Fruit fly (Drosophila melanogaster): ENCODE results near the gene CG1965.
A peak's percentile ranks its signal among the peaks of the same experiment; 100 is the strongest.

Gene CG1965

DNA sequence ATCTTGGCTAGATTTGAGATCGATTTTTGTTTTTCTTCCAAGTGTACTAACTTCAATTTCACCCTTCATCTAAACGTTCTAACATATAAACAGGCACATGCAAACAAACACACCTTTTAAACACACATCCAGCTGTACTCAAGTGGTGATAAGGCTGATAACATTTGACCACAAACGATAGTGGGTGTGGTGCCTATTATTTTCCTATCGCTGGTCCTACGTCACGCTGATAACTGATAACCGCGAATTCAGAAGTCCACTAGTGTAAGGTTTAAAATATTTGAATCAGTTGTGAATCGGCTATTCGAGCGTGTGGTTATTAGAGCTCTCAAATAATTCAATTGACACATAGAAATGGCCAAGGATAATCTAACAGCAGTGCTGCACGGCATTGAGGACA lies 15.0 kb upstream of the CG1965 start, which contains the start of gene Sodh1:
Gene Sodh1, plus strand, starts transcription at position 94 of the 400 bp plus-strand sequence.
- TF ChIP-seq Pif1A (GFP tag; optimal IDR thresholded peaks at IDR 0.05): no peak
- TF ChIP-seq CG32121 (GFP tag; IDR thresholded peaks at IDR 0.05): no peak
- no peak for TF ChIP-seq rn (GFP tag; IDR thresholded peaks at IDR 0.05)
- no peak for TF ChIP-seq CG8159 (tag; optimal IDR thresholded peaks at IDR 0.05)
- no peak for TF ChIP-seq D1 (tag; optimal IDR thresholded peaks at IDR 0.05)
- no peak for TF ChIP-seq fd96Ca (GFP tag; IDR thresholded peaks at IDR 0.05)
- no peak for TF ChIP-seq CG8301 (tag; optimal IDR thresholded peaks at IDR 0.05)
- TF ChIP-seq CG17806 (tag; optimal IDR thresholded peaks at IDR 0.05): no peak
- no peak for TF ChIP-seq CG4496 (GFP tag; IDR thresholded peaks at IDR 0.05)
- TF ChIP-seq CG12605 (GFP tag; IDR thresholded peaks at IDR 0.05): no peak
- TF ChIP-seq CG9948 (tag; optimal IDR thresholded peaks at IDR 0.05): no peak
- TF ChIP-seq CG10348 (GFP tag; IDR thresholded peaks at IDR 0.05): no peak

DNA sequence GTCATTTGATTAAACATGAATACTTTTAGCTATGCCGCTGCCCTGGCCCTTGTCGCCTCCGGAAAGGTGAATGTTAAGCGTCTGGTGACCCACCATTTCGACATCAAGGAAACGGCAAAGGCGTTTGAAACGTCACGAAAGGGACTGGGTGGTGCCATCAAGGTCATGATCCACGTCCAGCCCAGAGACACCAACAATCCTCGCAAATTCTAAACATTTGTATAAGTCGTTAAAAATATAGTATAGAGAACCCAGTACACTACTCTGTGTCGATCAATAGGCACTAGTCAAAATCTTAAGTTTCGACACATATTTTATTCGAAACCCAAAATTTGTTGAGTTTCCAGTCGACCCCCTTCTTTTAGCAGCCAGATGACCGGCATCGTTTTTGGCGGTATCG lies 12.9 kb upstream of the CG1965 start, which contains the start of gene CG1979:
Gene CG1979, plus strand, starts transcription at position 301 of the 400 bp plus-strand sequence.
- no peak for TF ChIP-seq CG15710 (tag; optimal IDR thresholded peaks at IDR 0.05)
- TF ChIP-seq CG14655 (GFP tag; optimal IDR thresholded peaks at IDR 0.05): no peak
- TF ChIP-seq CG8159 (tag; optimal IDR thresholded peaks at IDR 0.05): no peak
- no peak for TF ChIP-seq CG9948 (tag; optimal IDR thresholded peaks at IDR 0.05)
- no peak for TF ChIP-seq D1 (tag; optimal IDR thresholded peaks at IDR 0.05)
- no peak for TF ChIP-seq CG32121 (GFP tag; IDR thresholded peaks at IDR 0.05)
- TF ChIP-seq Ets98B (GFP tag; IDR thresholded peaks at IDR 0.05): no peak
- no peak for TF ChIP-seq CG17806 (tag; optimal IDR thresholded peaks at IDR 0.05)
- no peak for TF ChIP-seq EcR (GFP tag; optimal IDR thresholded peaks at IDR 0.05)
- TF ChIP-seq CG4496 (GFP tag; IDR thresholded peaks at IDR 0.05): no peak

DNA sequence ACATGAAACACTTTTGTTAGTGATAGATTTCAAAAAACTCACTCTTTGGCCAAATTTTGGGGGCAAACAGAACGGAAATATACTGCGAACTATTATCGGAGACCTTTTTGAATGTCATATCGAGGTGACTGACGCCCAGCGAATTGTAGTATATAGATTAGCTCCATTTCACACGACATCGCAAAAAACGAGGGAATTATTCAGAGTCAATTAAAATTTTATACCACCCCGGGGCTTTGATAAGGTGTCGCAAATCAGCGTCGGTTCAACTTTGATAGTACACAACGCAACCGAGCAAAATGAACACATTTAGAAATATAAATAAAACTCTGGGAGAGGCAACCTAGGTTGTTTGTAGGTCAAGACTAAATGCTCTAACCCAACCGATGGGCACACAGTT lies 9.2 kb upstream of the CG1965 start:
- TF ChIP-seq Snoo (tag; optimal IDR thresholded peaks at IDR 0.05) (no peak), CG8301 (tag; optimal IDR thresholded peaks at IDR 0.05) (no peak), CG4496 (GFP tag; IDR thresholded peaks at IDR 0.05) (no peak), fd96Ca (GFP tag; IDR thresholded peaks at IDR 0.05) (no peak), D1 (tag; optimal IDR thresholded peaks at IDR 0.05) (no peak), CG12605 (GFP tag; IDR thresholded peaks at IDR 0.05) (no peak), Pif1B (GFP tag; optimal IDR thresholded peaks at IDR 0.05) (no peak), CG14655 (GFP tag; optimal IDR thresholded peaks at IDR 0.05) (no peak), Pif1A (GFP tag; optimal IDR thresholded peaks at IDR 0.05) (no peak), CG34367 (tag; optimal IDR thresholded peaks at IDR 0.05) (no peak)

DNA sequence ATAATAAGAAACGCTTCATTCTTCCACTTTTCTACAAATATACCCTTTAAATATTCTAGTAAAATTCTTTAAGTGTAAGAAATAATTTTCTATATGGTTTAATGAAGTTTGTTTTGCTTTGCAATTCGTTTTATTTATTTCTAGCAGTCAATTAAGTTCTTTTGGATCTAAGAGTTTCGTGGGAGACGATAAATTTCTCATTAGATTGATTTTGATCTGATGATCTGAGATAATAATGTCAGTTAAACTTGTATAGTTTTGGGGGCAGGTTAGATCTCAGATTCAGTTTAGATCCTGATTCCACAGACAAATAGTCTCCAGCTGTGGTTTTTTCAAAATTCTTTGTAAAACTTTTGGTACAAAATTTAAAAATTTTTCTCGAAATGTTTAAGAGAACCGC lies 8.2 kb upstream of the CG1965 start, which contains the start of gene dj:
Gene dj, plus strand, starts transcription at position 301 of the 400 bp plus-strand sequence.
- TF ChIP-seq gl (tag; optimal IDR thresholded peaks at IDR 0.05) (no peak), rn (GFP tag; IDR thresholded peaks at IDR 0.05) (no peak), CG8301 (tag; optimal IDR thresholded peaks at IDR 0.05) (no peak), D1 (tag; optimal IDR thresholded peaks at IDR 0.05) (no peak), CG12605 (GFP tag; IDR thresholded peaks at IDR 0.05) (no peak), CG4496 (GFP tag; IDR thresholded peaks at IDR 0.05) (no peak), CG14655 (GFP tag; optimal IDR thresholded peaks at IDR 0.05) (no peak), Pif1A (GFP tag; optimal IDR thresholded peaks at IDR 0.05) (no peak), Pif1B (GFP tag; optimal IDR thresholded peaks at IDR 0.05) (no peak)

DNA sequence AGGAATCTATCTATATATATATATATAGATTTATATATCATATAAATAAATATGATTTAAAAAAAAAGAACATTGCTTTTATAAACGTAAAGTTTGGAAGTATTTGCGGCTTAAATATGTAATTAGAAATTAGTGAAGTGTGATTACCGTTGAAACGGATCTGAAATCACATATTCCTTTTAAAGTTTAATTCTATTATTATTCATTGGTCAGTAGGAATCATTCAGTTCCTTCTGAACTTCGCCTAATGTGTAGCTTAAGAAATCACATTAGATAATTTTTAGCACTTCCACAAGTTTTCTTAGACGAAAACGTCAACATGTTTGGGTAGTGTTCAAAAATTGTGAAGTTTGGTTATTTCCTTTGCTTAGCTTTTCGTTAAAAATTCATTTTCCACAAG lies 6.7 kb upstream of the CG1965 start, which contains the start of gene djl:
Gene djl, plus strand, starts transcription at position 301 of the 400 bp plus-strand sequence.
- TF ChIP-seq CG12605 (GFP tag; IDR thresholded peaks at IDR 0.05): no peak
- TF ChIP-seq CG17806 (tag; optimal IDR thresholded peaks at IDR 0.05): no peak
- TF ChIP-seq CG8159 (tag; optimal IDR thresholded peaks at IDR 0.05): no peak
- TF ChIP-seq CG10348 (GFP tag; IDR thresholded peaks at IDR 0.05): no peak
- TF ChIP-seq CG4496 (GFP tag; IDR thresholded peaks at IDR 0.05): no peak
- TF ChIP-seq Pif1B (GFP tag; optimal IDR thresholded peaks at IDR 0.05): no peak
- no peak for TF ChIP-seq rn (GFP tag; IDR thresholded peaks at IDR 0.05)
- TF ChIP-seq fd96Ca (GFP tag; IDR thresholded peaks at IDR 0.05): no peak

DNA sequence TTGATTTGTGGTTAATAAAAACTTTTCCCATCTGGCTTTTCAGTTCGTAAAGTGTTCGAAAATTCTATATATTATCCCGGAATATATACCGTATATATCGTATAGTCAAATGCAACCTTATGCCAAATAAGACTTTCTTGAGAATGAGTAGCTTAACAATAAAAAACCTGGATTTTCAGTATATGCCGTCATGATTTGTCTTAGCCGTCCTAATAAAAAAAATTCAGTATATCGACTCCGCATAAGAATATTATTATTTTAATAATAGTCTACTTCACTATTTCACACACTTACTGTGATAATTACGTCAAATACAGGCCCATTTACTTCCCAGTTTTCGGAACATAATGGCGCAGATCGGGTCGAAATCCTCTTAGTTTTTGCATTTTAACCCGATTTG lies 5.3 kb upstream of the CG1965 start, which contains the start of gene Mst84B:
Gene Mst84B, plus strand, starts transcription at position 301 of the 400 bp plus-strand sequence.
- TF ChIP-seq gl (tag; optimal IDR thresholded peaks at IDR 0.05) (no peak), CG34367 (tag; optimal IDR thresholded peaks at IDR 0.05) (no peak), rn (GFP tag; IDR thresholded peaks at IDR 0.05) (no peak), Pif1A (GFP tag; optimal IDR thresholded peaks at IDR 0.05) (no peak), EcR (GFP tag; optimal IDR thresholded peaks at IDR 0.05) (no peak), CG12605 (GFP tag; IDR thresholded peaks at IDR 0.05) (no peak), CG14655 (GFP tag; optimal IDR thresholded peaks at IDR 0.05) (no peak), CG9948 (tag; optimal IDR thresholded peaks at IDR 0.05) (no peak), CG32121 (GFP tag; IDR thresholded peaks at IDR 0.05) (no peak), CG8301 (tag; optimal IDR thresholded peaks at IDR 0.05) (no peak), Snoo (tag; optimal IDR thresholded peaks at IDR 0.05) (no peak), CG15710 (tag; optimal IDR thresholded peaks at IDR 0.05) (no peak), Pif1B (GFP tag; optimal IDR thresholded peaks at IDR 0.05) (no peak), CG17806 (tag; optimal IDR thresholded peaks at IDR 0.05) (no peak), CG8159 (tag; optimal IDR thresholded peaks at IDR 0.05) (no peak), fd96Ca (GFP tag; IDR thresholded peaks at IDR 0.05) (no peak), D1 (tag; optimal IDR thresholded peaks at IDR 0.05) (no peak)

DNA sequence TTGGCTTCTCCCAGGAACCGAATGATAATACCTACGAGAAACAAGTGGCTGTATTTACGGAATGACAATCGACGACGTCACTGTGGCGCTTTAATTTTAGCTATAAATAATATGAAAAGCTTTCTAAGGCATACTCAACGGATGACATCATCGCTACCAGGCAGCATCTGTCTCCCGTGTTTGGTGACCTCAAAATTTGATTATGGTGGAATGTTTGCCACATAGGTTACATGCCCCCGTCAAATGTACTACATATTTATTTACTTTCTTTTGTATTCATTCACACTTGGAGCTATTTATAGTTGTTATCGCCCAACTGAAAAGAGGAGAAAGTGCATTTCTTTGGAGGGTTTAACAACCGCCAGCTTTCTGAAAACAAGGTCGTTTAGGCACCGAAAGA lies 934 bp upstream of the CG1965 start:
- no peak for TF ChIP-seq CG9948 (tag; optimal IDR thresholded peaks at IDR 0.05)
- TF ChIP-seq EcR (GFP tag; optimal IDR thresholded peaks at IDR 0.05): peak; percentile 60
